Fruit fly (Drosophila melanogaster) whole organism, adult: ENCODE data around the gene mRpL4.

Experiments
- CG11617 ChIP-seq: fragments of 200-800 bp; sonication (Bioruptor generic); optimal IDR thresholded peaks from 2 replicates; lab custom pipeline; 2017; ENCODE audit warnings: mild to moderate bottlenecking, missing biosample characterization, missing genetic modification reagents, missing genetic modification characterization
- CG12768 ChIP-seq: fragments of 200-800 bp; sonication (Bioruptor generic); optimal IDR thresholded peaks from 2 replicates; lab custom pipeline; 2017; ENCODE audit warnings: missing biosample characterization, missing genetic modification characterization, mild to moderate bottlenecking, moderate library complexity, missing genetic modification reagents
- CG14711 ChIP-seq: fragments of 200-800 bp; sonication (Bioruptor generic); optimal IDR thresholded peaks from 2 replicates; lab custom pipeline; 2018; ENCODE audit warnings: missing biosample characterization, mild to moderate bottlenecking, missing genetic modification characterization, moderate library complexity
- CG1620 ChIP-seq: fragments of 200-800 bp; sonication (Bioruptor generic); optimal IDR thresholded peaks from 2 replicates; lab custom pipeline; 2016; ENCODE audit warnings: missing biosample characterization, missing genetic modification characterization
- CG33017 ChIP-seq: fragments of 200-800 bp; sonication (Bioruptor generic); optimal IDR thresholded peaks from 2 replicates; lab custom pipeline; 2018; ENCODE audit warnings: missing biosample characterization, mild to moderate bottlenecking, missing genetic modification characterization, moderate library complexity
- CG5204 ChIP-seq: fragments of 200-800 bp; sonication (Bioruptor generic); optimal IDR thresholded peaks from 2 replicates; lab custom pipeline; 2016; ENCODE audit warnings: missing biosample characterization, missing genetic modification characterization
- CG7045 ChIP-seq: fragments of 200-800 bp; sonication (Bioruptor generic); optimal IDR thresholded peaks from 2 replicates; lab custom pipeline; 2017; ENCODE audit warnings: missing biosample characterization, mild to moderate bottlenecking, missing genetic modification characterization
- CG7101 ChIP-seq: fragments of 200-800 bp; sonication (Bioruptor generic); optimal IDR thresholded peaks from 2 replicates; lab custom pipeline; 2018; ENCODE audit warnings: missing biosample characterization, mild to moderate bottlenecking, missing genetic modification characterization, moderate library complexity
- Clk ChIP-seq: fragments of 200-800 bp; sonication (Bioruptor generic); optimal IDR thresholded peaks from 2 replicates; lab custom pipeline; 2017; ENCODE audit warnings: missing biosample characterization, missing genetic modification characterization
- Crg-1 ChIP-seq: fragments of 200-800 bp; sonication (Bioruptor generic); optimal IDR thresholded peaks from 2 replicates; lab custom pipeline; 2016; ENCODE audit warnings: missing biosample characterization, missing genetic modification characterization
- Hr96 ChIP-seq: fragments of 200-800 bp; sonication (Bioruptor generic); optimal IDR thresholded peaks from 2 replicates; lab custom pipeline; 2016; ENCODE audit warnings: missing biosample characterization, missing genetic modification characterization
- Mnt ChIP-seq: fragments of 200-800 bp; sonication (Bioruptor generic); optimal IDR thresholded peaks from 2 replicates; lab custom pipeline; 2016; ENCODE audit warnings: missing biosample characterization, mild to moderate bottlenecking, missing genetic modification characterization
- bab1 ChIP-seq: fragments of 200-800 bp; sonication (Bioruptor generic); optimal IDR thresholded peaks from 3 replicates; lab custom pipeline; 2019; ENCODE audit warnings: missing biosample characterization, mild to moderate bottlenecking, missing genetic modification characterization, moderate library complexity
- cic ChIP-seq: fragments of 200-800 bp; sonication (Bioruptor generic); optimal IDR thresholded peaks from 2 replicates; lab custom pipeline; 2017; ENCODE audit warnings: missing biosample characterization, mild to moderate bottlenecking, missing genetic modification characterization, moderate library complexity
- cnc ChIP-seq, 2 experiments: fragments of >200 bp; optimal IDR thresholded peaks; 2 replicates each; lab custom pipeline; 2017
- kay ChIP-seq: fragments of 200-800 bp; sonication (Bioruptor generic); peaks from one replicate; lab custom pipeline; 2016; ENCODE audit warnings: missing biosample characterization, missing genetic modification characterization, borderline replicate concordance
- ovo ChIP-seq: fragments of 200-800 bp; sonication (Bioruptor generic); optimal IDR thresholded peaks from 2 replicates; lab custom pipeline; 2016; ENCODE audit warnings: missing biosample characterization, missing genetic modification characterization
- pad ChIP-seq: fragments of 200-800 bp; sonication (Bioruptor generic); optimal IDR thresholded peaks from 3 replicates; lab custom pipeline; 2017; ENCODE audit warnings: missing biosample characterization, missing genetic modification characterization, mild to moderate bottlenecking, moderate library complexity, missing genetic modification reagents
- tj ChIP-seq: fragments of 200-800 bp; sonication (Bioruptor generic); optimal IDR thresholded peaks from 3 replicates; lab custom pipeline; 2017; ENCODE audit warnings: missing biosample characterization, mild to moderate bottlenecking, missing genetic modification characterization, moderate library complexity
- toe ChIP-seq: fragments of 200-800 bp; sonication (Bioruptor generic); optimal IDR thresholded peaks from 2 replicates; lab custom pipeline; 2016; ENCODE audit warnings: missing biosample characterization, missing genetic modification characterization

The mRpL4 gene

DNA sequence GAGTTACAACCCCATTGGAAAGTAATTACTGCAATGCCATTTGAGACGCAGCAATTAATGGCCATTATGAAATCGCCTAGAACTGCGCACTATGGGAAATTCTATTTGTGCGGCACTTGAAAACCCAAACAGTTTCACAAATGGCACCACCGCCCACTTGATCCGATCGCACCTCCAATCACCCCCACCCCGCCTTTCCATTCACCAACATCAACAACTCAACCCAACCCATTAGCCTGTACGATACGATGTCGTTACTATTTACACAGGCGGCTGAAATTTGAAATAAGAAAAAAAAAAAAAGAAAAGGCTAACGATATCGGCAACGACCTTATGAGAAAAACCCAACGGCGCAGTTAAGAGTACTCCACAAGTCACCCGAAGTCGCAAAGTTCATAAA, 11.8 kb downstream of the mRpL4 start:
- TF ChIP-seq Mnt (GFP tag; lab: Kevin White, UChicago) = no peak
- no peak for TF ChIP-seq Hr96 (GFP tag; lab: Kevin White, UChicago)
- TF ChIP-seq Crg-1 (GFP tag; lab: Kevin White, UChicago) = no peak
- no peak for TF ChIP-seq bab1
- TF ChIP-seq CG1620 (GFP tag; lab: Kevin White, UChicago) = no peak
- TF ChIP-seq CG33017 (tag; lab: Kevin White, UChicago) = no peak
- peak; percentile 20 for TF ChIP-seq ovo (GFP tag; lab: Kevin White, UChicago)
- peak; percentile 5 for TF ChIP-seq kay (GFP tag; lab: Kevin White, UChicago)
- TF ChIP-seq pad = no peak
- no peak for TF ChIP-seq CG5204 (GFP tag; lab: Kevin White, UChicago)
- TF ChIP-seq toe (GFP tag; lab: Kevin White, UChicago) = no peak
- TF ChIP-seq tj (GFP tag; lab: Kevin White, UChicago) = no peak
- TF ChIP-seq CG12768 (GFP tag; lab: Kevin White, UChicago) = peak; percentile 60
- TF ChIP-seq CG7045 = peak; percentile 4
- no peak for TF ChIP-seq Clk
- TF ChIP-seq cic (GFP tag; lab: Kevin White, UChicago) = peak; percentile 85

dm6 chr2L:16316410-16316809, 12.5 kb downstream of the mRpL4 start:
- TF ChIP-seq CG7101 (tag; lab: Kevin White, UChicago) = no peak
- TF ChIP-seq CG12768 (GFP tag; lab: Kevin White, UChicago) = no peak
- TF ChIP-seq Mnt (GFP tag; lab: Kevin White, UChicago) = no peak
- TF ChIP-seq tj (GFP tag; lab: Kevin White, UChicago) = no peak
- no peak for TF ChIP-seq CG11617 (GFP tag; lab: Kevin White, UChicago)
- no peak for TF ChIP-seq kay (GFP tag; lab: Kevin White, UChicago)

DNA sequence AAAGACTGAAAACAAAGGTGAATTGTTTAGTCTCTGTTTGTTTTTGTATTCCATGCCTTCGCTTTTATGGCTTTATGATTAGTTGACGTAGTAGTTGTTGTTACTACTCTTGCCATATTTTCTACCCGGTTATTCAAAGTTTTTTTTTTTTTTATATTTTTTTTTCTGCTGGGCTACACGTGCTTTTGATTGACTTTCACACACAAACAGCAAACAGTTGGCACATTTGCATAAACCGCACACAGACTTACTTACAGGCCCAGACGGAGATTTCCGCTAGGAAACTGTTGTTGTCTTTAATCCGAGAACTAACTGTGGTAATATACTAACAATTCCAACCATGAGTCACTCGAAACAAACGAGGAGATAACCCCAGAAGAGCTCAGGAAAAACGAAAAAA, 13.1 kb downstream of the mRpL4 start:
- TF ChIP-seq tj (GFP tag; lab: Kevin White, UChicago) (no peak), CG5204 (GFP tag; lab: Kevin White, UChicago) (no peak), kay (GFP tag; lab: Kevin White, UChicago) (peak; percentile 98), ovo (GFP tag; lab: Kevin White, UChicago) (peak; percentile 40), CG12768 (GFP tag; lab: Kevin White, UChicago) (peak; percentile 3), cic (GFP tag; lab: Kevin White, UChicago) (peak; percentile 76), Mnt (GFP tag; lab: Kevin White, UChicago) (peak; percentile 61), toe (GFP tag; lab: Kevin White, UChicago) (no peak)

dm6 chr2L:16315027-16315426, 13.9 kb downstream of the mRpL4 start:
- no peak for TF ChIP-seq Clk
- TF ChIP-seq CG11617 (GFP tag; lab: Kevin White, UChicago) = peak; percentile 37
- peak; percentile 83 for TF ChIP-seq CG12768 (GFP tag; lab: Kevin White, UChicago)
- TF ChIP-seq cnc (optimal IDR thresholded peaks at IDR 0.05; lab: Kevin White, UChicago) = no peak
- no peak for TF ChIP-seq Hr96 (GFP tag; lab: Kevin White, UChicago)
- TF ChIP-seq pad = peak; percentile 32
- peak; percentile 25 for TF ChIP-seq CG7045
- peak; percentile 58 for TF ChIP-seq CG33017 (tag; lab: Kevin White, UChicago)
- TF ChIP-seq toe (GFP tag; lab: Kevin White, UChicago) = no peak
- TF ChIP-seq bab1 = peak; percentile 1
- TF ChIP-seq CG7101 (tag; lab: Kevin White, UChicago) = peak; percentile 54
- no peak for TF ChIP-seq Crg-1 (GFP tag; lab: Kevin White, UChicago)
- TF ChIP-seq cic (GFP tag; lab: Kevin White, UChicago) = peak; percentile 100
- peak; percentile 81 for TF ChIP-seq tj (GFP tag; lab: Kevin White, UChicago)
- no peak for TF ChIP-seq CG5204 (GFP tag; lab: Kevin White, UChicago)
- TF ChIP-seq CG14711 (tag; lab: Kevin White, UChicago) = peak; percentile 80
- TF ChIP-seq CG1620 (GFP tag; lab: Kevin White, UChicago) = no peak
- TF ChIP-seq Mnt (GFP tag; lab: Kevin White, UChicago) = peak; percentile 83
- TF ChIP-seq kay (GFP tag; lab: Kevin White, UChicago) = peak; percentile 98
- peak; percentile 35 for TF ChIP-seq ovo (GFP tag; lab: Kevin White, UChicago)

dm6 chr2L:16310648-16311047, 18.3 kb downstream of the mRpL4 start, which contains the start of the genes cni and fzy:
cni (minus strand) TSS chr2L:16310726.
fzy (plus strand) TSS chr2L:16310956.
- TF ChIP-seq CG1620 (GFP tag; lab: Kevin White, UChicago) (peak; percentile 29), toe (GFP tag; lab: Kevin White, UChicago) (no peak), bab1 (peak; percentile 74), CG5204 (GFP tag; lab: Kevin White, UChicago) (no peak), cic (GFP tag; lab: Kevin White, UChicago) (peak; percentile 35), CG11617 (GFP tag; lab: Kevin White, UChicago) (peak; percentile 67), CG14711 (tag; lab: Kevin White, UChicago) (peak; percentile 43), ovo (GFP tag; lab: Kevin White, UChicago) (no peak), Hr96 (GFP tag; lab: Kevin White, UChicago) (no peak), CG7101 (tag; lab: Kevin White, UChicago) (peak; percentile 5), CG7045 (no peak), Mnt (GFP tag; lab: Kevin White, UChicago) (peak; percentile 37)

DNA sequence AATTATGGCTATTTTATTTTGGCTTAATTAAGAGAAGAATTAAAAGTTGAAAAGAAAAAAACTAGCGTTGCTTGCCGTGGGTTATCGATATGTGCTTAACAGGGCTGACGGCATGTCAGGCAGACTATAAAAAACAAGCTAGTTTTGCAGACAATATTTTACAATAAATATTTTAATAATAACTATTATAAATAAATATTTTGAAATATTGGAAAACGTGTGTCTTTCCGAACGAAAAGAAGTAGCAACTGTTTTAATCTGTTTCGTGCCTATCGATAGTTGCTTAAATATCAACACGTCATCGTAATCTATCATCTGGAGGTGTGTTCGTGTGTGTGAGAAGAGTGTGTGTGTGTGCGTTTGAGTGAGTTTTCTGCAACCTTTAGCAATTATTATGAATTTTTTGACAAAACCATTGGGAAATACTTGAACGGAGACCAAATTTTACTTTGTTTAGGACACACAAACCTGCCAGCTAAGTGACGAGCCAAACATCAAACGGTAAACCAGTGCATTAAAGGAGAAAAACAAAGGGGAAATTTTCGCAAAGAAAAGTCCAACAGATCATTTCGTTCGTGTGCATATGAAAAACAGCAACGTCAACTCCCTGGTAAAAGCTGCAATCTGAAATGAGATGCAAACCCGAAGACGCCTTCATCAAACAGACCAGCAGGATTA, 21.8 kb downstream of the mRpL4 start, which contains the start of the genes CG5861 and Syx5:
Gene CG5861, minus strand, starts transcription at position 273 of the 678 bp plus-strand sequence.
Gene Syx5, plus strand, starts transcription at position 321 of the 678 bp plus-strand sequence.
- TF ChIP-seq toe (GFP tag; lab: Kevin White, UChicago) = no peak
- TF ChIP-seq CG1620 (GFP tag; lab: Kevin White, UChicago) = no peak
- TF ChIP-seq Hr96 (GFP tag; lab: Kevin White, UChicago) = no peak
- TF ChIP-seq CG12768 (GFP tag; lab: Kevin White, UChicago) = peak; percentile 58
- peak; percentile 89 for TF ChIP-seq tj (GFP tag; lab: Kevin White, UChicago)
- TF ChIP-seq CG7101 (tag; lab: Kevin White, UChicago) = peak; percentile 78
- no peak for TF ChIP-seq kay (GFP tag; lab: Kevin White, UChicago)
- peak; percentile 46 to 65 for TF ChIP-seq cnc (optimal IDR thresholded peaks at IDR 0.05; lab: Kevin White, UChicago)
- peak; percentile 9 for TF ChIP-seq ovo (GFP tag; lab: Kevin White, UChicago)
- peak; percentile 35 for TF ChIP-seq Crg-1 (GFP tag; lab: Kevin White, UChicago)
- peak; percentile 66 for TF ChIP-seq Mnt (GFP tag; lab: Kevin White, UChicago)
- TF ChIP-seq cic (GFP tag; lab: Kevin White, UChicago) = peak; percentile 59
- TF ChIP-seq CG5204 (GFP tag; lab: Kevin White, UChicago) = no peak
- peak; percentile 15 for TF ChIP-seq CG33017 (tag; lab: Kevin White, UChicago)
- peak; percentile 76 for TF ChIP-seq CG14711 (tag; lab: Kevin White, UChicago)
- peak; percentile 72 for TF ChIP-seq CG11617 (GFP tag; lab: Kevin White, UChicago)
- peak; percentile 55 for TF ChIP-seq pad
- TF ChIP-seq bab1 = peak; percentile 78
- peak; percentile 42 for TF ChIP-seq CG7045
- peak; percentile 28 for TF ChIP-seq Clk
